Worm (Caenorhabditis elegans): ENCODE results near the gene col-154.

DNA sequence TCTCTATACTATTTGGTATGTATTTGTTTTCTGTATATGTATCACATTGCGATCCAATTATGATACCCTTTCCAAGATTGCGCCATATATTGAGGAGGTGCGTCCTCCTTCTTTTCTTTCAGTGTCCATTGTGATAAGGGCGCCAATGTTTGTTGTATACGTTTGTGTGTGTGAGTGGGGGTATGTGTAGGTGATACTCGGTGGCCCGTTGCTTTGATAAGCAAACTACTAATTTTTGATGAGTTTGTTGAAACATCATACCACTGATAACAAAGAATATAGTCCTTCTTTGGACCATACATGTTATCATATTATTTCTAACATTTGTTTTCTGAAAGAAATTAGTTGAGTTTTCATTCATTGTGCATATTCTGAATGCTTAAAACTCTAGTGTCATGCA lies 18.5 kb downstream of the col-154 start:
- TF ChIP-seq ztf-11 (tag; optimal IDR thresholded peaks at IDR 0.05) (no peak), ZK546.5 (tag; optimal IDR thresholded peaks at IDR 0.05) (no peak), alr-1 (tag; optimal IDR thresholded peaks at IDR 0.05) (no peak), lsy-2 (tag; optimal IDR thresholded peaks at IDR 0.05) (no peak), nhr-11 (tag; optimal IDR thresholded peaks at IDR 0.05) (no peak), mbf-1 (tag; optimal IDR thresholded peaks at IDR 0.05) (no peak), nhr-12 (tag; optimal IDR thresholded peaks at IDR 0.05) (no peak), nhr-129 (tag; optimal IDR thresholded peaks at IDR 0.05) (no peak), sma-9 (GFP tag; optimal IDR thresholded peaks at IDR 0.05) (peak; percentile 24), sma-9 (tag; optimal IDR thresholded peaks at IDR 0.05) (no peak), nhr-237 (tag; optimal IDR thresholded peaks at IDR 0.05) (no peak)

Measured in whole organism, L2 larva.